Worm (Caenorhabditis elegans): Measurements from ENCODE around the gene K01A6.4.

- TF ChIP-seq him-1 (tag; optimal IDR thresholded peaks at IDR 0.05) (no peak), dao-5 (tag; optimal IDR thresholded peaks at IDR 0.05) (no peak)
Measured at ce11 chrIV:11754328-11754727, 14.2 kb upstream of the K01A6.4 start, which contains the start of gene scl-18.
